Fruit fly (Drosophila melanogaster): ENCODE measurements around the gene CG3061.

Gene CG3061

DNA sequence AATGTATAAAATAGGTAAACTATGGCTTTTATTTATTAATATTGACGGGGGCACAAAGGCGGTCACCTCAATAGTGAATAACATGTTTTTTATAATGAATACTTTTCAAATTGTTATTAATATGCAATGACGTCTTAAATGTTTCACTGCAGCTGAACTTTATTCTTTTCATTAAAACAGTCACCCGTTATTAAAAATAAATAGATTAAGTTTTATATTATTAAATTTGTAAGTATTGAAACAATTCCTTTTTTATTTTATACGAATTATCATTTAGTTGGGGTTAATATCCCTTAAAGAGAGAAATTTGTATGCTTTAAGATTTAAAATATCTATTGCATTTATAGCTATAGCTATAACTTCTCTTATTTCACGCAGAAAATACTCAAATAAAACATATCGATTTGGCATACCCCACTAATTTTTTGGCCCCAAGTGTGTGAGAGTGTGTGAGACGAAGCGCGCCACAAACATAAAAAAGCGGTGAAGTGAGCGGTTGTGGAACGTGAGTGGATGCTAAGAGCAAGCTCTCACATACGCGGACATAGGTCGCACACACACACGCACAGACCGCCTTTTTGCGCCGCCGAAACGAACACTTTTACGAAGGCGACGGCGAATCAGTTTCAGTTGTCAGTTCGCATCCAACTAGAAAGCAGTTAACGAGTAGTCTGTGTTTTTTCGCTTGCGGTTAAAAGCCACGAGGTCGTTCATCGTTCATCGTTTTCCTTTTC, 24.3 kb downstream of the CG3061 start, which contains the start of gene foxo (continued):
- TF ChIP-seq Scr (GFP tag; IDR thresholded peaks at IDR 0.05; ENCODE audit: partially characterized antibody) (no peak), BEAF-32 (GFP tag; optimal IDR thresholded peaks at IDR 0.05) (no peak), CG17186 (GFP tag; optimal IDR thresholded peaks at IDR 0.05) (no peak), Fer3 (tag; optimal IDR thresholded peaks at IDR 0.05) (peak; percentile 83), inv (GFP tag; IDR thresholded peaks at IDR 0.05; ENCODE audit: partially characterized antibody) (no peak), CG12071 (GFP tag; optimal IDR thresholded peaks at IDR 0.05) (peak; percentile 2), NC2α (GFP tag; optimal IDR thresholded peaks at IDR 0.05) (no peak), Trl (optimal IDR thresholded peaks at IDR 0.05) (peak; percentile 47 to 60), Trl (GFP tag; optimal IDR thresholded peaks at IDR 0.05) (peak; percentile 30), Mrtf (GFP tag; IDR thresholded peaks at IDR 0.05) (peak; percentile 47; the same call in 1 of the 3 replicates), MTF-1 (GFP tag; optimal IDR thresholded peaks at IDR 0.05; ENCODE audit: borderline replicate concordance) (no peak), CG16813 (GFP tag; IDR thresholded peaks at IDR 0.05; ENCODE audit: partially characterized antibody) (no peak), ATbp (GFP tag; optimal IDR thresholded peaks at IDR 0.05) (peak; percentile 69), br (optimal IDR thresholded peaks at IDR 0.05) (no peak), CG13894 (tag; optimal IDR thresholded peaks at IDR 0.05) (peak; percentile 17), CG10959 (GFP tag; IDR thresholded peaks at IDR 0.05) (no peak), klu (GFP tag; IDR thresholded peaks at IDR 0.05) (peak; percentile 26; the same call in 1 of the 2 replicates), E2f1 (GFP tag; IDR thresholded peaks at IDR 0.05) (no peak; the same call in none of the 2 replicates), lbe (GFP tag; optimal IDR thresholded peaks at IDR 0.05) (peak; percentile 20), Bdp1 (GFP tag; optimal IDR thresholded peaks at IDR 0.05) (no peak), Doc2 (GFP tag; IDR thresholded peaks at IDR 0.05) (no peak), ERR (GFP tag; optimal IDR thresholded peaks at IDR 0.05) (peak; percentile 23), Usf (GFP tag; optimal IDR thresholded peaks at IDR 0.05) (peak; percentile 64), gfzf (GFP tag; optimal IDR thresholded peaks at IDR 0.05) (no peak), CG13624 (GFP tag; optimal IDR thresholded peaks at IDR 0.05) (peak; percentile 69), Ets97D (GFP tag; optimal IDR thresholded peaks at IDR 0.05) (no peak), CG42726 (GFP tag; IDR thresholded peaks at IDR 0.05; ENCODE audit: partially characterized antibody) (no peak), odd (GFP tag; optimal IDR thresholded peaks at IDR 0.05) (peak; percentile 91), Ssrp (tag; optimal IDR thresholded peaks at IDR 0.05) (peak; percentile 82), CG8765 (GFP tag; IDR thresholded peaks at IDR 0.05) (no peak), Ets65A (GFP tag) (peak; percentile 85), da (GFP tag; optimal IDR thresholded peaks at IDR 0.05) (no peak), CG10543 (GFP tag; optimal IDR thresholded peaks at IDR 0.05) (peak; percentile 35), CG4424 (GFP tag; optimal IDR thresholded peaks at IDR 0.05) (peak; percentile 72), CG30431 (GFP tag; optimal IDR thresholded peaks at IDR 0.05) (peak; percentile 31), maf-S (GFP tag; optimal IDR thresholded peaks at IDR 0.05) (no peak), CG14014 (GFP tag; IDR thresholded peaks at IDR 0.05) (peak; percentile 44), ind (GFP tag; optimal IDR thresholded peaks at IDR 0.05) (peak; percentile 70), luna (GFP tag; optimal IDR thresholded peaks at IDR 0.05) (no peak), wdn (GFP tag; IDR thresholded peaks at IDR 0.05) (no peak), CG10431 (GFP tag; optimal IDR thresholded peaks at IDR 0.05) (peak; percentile 32), zen2 (GFP tag; IDR thresholded peaks at IDR 0.05; ENCODE audit: partially characterized antibody) (no peak), grn (GFP tag; optimal IDR thresholded peaks at IDR 0.05) (no peak), Rfx (GFP tag; IDR thresholded peaks at IDR 0.05) (peak; percentile 57), Dp (GFP tag; optimal IDR thresholded peaks at IDR 0.05) (no peak), pros (GFP tag; optimal IDR thresholded peaks at IDR 0.05) (no peak), CG17802 (tag; optimal IDR thresholded peaks at IDR 0.05) (peak; percentile 50), caup (GFP tag; optimal IDR thresholded peaks at IDR 0.05; ENCODE audit: severe bottlenecking) (peak; percentile 72), CG17385 (GFP tag; optimal IDR thresholded peaks at IDR 0.05) (peak; percentile 86), CG9609 (GFP tag; optimal IDR thresholded peaks at IDR 0.05) (peak; percentile 17)
